Fruit fly (Drosophila melanogaster) whole organism, prepupa: ENCODE results near the gene Aasdh.
A peak's percentile ranks its signal among the peaks of the same experiment; 100 is the strongest.

Source experiments
- CG10631 ChIP-seq: fragments of 200-800 bp; sonication (Bioruptor generic); optimal IDR thresholded peaks from 2 replicates; lab custom pipeline; 2016; ENCODE audit warnings: missing biosample characterization, missing genetic modification characterization
- CG10669 ChIP-seq: fragments of 200-800 bp; sonication (Bioruptor generic); optimal IDR thresholded peaks from 3 replicates; lab custom pipeline; 2018; ENCODE audit warnings: missing biosample characterization, mild to moderate bottlenecking, missing genetic modification characterization, moderate library complexity
- CG11294 ChIP-seq: fragments of 200-800 bp; sonication (Bioruptor generic); IDR thresholded peaks from 2 replicates; pipeline ENCODE4 v1.3.6; 2022; ENCODE audit warnings: missing biosample characterization, missing genetic modification characterization
- CG11762 ChIP-seq: fragments of 200-800 bp; sonication (Bioruptor generic); optimal IDR thresholded peaks from 3 replicates; lab custom pipeline; 2016; ENCODE audit warnings: missing biosample characterization, missing genetic modification characterization; ENCODE audit not compliant: insufficient read depth
- CG11902 ChIP-seq: fragments of 200-800 bp; sonication (Bioruptor generic); optimal IDR thresholded peaks from 3 replicates; lab custom pipeline; 2016; ENCODE audit warnings: missing biosample characterization, missing genetic modification characterization
- CG15336 ChIP-seq: fragments of 200-800 bp; sonication (Bioruptor generic); IDR thresholded peaks from 2 replicates; pipeline ENCODE4 v1.3.6; 2022; ENCODE audit warnings: missing biosample characterization, missing genetic modification characterization
- CG16779 ChIP-seq: fragments of 200-800 bp; sonication (Bioruptor generic); optimal IDR thresholded peaks from 3 replicates; lab custom pipeline; 2017; ENCODE audit warnings: missing biosample characterization, mild to moderate bottlenecking, missing genetic modification characterization
- CG31627 ChIP-seq: fragments of 200-800 bp; sonication (Bioruptor generic); optimal IDR thresholded peaks from 3 replicates; lab custom pipeline; 2016; ENCODE audit warnings: missing biosample characterization, missing genetic modification characterization
- CG34406 ChIP-seq: fragments of 200-800 bp; sonication (Bioruptor generic); optimal IDR thresholded peaks from 3 replicates; lab custom pipeline; 2016; ENCODE audit warnings: missing biosample characterization, missing genetic modification characterization
- CG3919 ChIP-seq: fragments of 200-800 bp; sonication (Bioruptor generic); optimal IDR thresholded peaks from 3 replicates; lab custom pipeline; 2016; ENCODE audit warnings: missing biosample characterization, missing genetic modification characterization
- CG4318 ChIP-seq: fragments of 200-800 bp; sonication (Bioruptor generic); optimal IDR thresholded peaks from 3 replicates; lab custom pipeline; 2017; ENCODE audit warnings: missing biosample characterization, mild to moderate bottlenecking, missing genetic modification characterization
- CG6163 ChIP-seq: fragments of 200-800 bp; sonication (Bioruptor generic); IDR thresholded peaks from 3 replicates; pipeline ENCODE4 v1.3.6; 2022; ENCODE audit warnings: missing biosample characterization, missing genetic modification characterization
- CG6276 ChIP-seq: fragments of 200-800 bp; sonication (Bioruptor generic); optimal IDR thresholded peaks from 2 replicates; lab custom pipeline; 2017; ENCODE audit warnings: missing biosample characterization, mild to moderate bottlenecking, missing genetic modification characterization
- CG6792 ChIP-seq: fragments of 200-800 bp; sonication (Bioruptor generic); optimal IDR thresholded peaks from 3 replicates; lab custom pipeline; 2016; ENCODE audit warnings: missing biosample characterization, missing genetic modification characterization
- CG6808 ChIP-seq: fragments of 200-800 bp; sonication (Bioruptor generic); optimal IDR thresholded peaks from 3 replicates; lab custom pipeline; 2017; ENCODE audit warnings: missing biosample characterization, missing genetic modification characterization, mild to moderate bottlenecking, moderate library complexity, missing genetic modification reagents
- CG7368 ChIP-seq: fragments of 200-800 bp; sonication (Bioruptor generic); optimal IDR thresholded peaks from 3 replicates; lab custom pipeline; 2016; ENCODE audit warnings: missing biosample characterization, missing genetic modification characterization
- CG8119 ChIP-seq: fragments of 200-800 bp; sonication (Bioruptor generic); IDR thresholded peaks from 3 replicates; pipeline ENCODE4 v1.3.6; 2022; ENCODE audit warnings: missing biosample characterization, missing genetic modification characterization
- CG9139 ChIP-seq: fragments of 200-800 bp; sonication (Bioruptor generic); optimal IDR thresholded peaks from 3 replicates; lab custom pipeline; 2017; ENCODE audit warnings: missing biosample characterization, mild to moderate bottlenecking, missing genetic modification characterization
- Eip75B ChIP-seq: fragments of 200-800 bp; sonication (Bioruptor generic); optimal IDR thresholded peaks from 3 replicates; lab custom pipeline; 2016; ENCODE audit warnings: missing biosample characterization, missing genetic modification characterization
- Eip78C ChIP-seq: fragments of 200-800 bp; sonication (Bioruptor generic); peaks from one replicate; lab custom pipeline; 2016; ENCODE audit warnings: missing biosample characterization, missing genetic modification characterization
- Eip93F ChIP-seq: fragments of 200-800 bp; sonication (Bioruptor generic); optimal IDR thresholded peaks from 2 replicates; lab custom pipeline; 2016; ENCODE audit warnings: missing biosample characterization, mild to moderate bottlenecking, missing genetic modification characterization
- Ets96B ChIP-seq: fragments of 200-800 bp; optimal IDR thresholded peaks from 2 replicates; lab custom pipeline; 2019; ENCODE audit warnings: missing biosample characterization, mild to moderate bottlenecking, missing genetic modification characterization, moderate library complexity
- Gug ChIP-seq: fragments of 200-800 bp; sonication (Bioruptor generic); IDR thresholded peaks from 2 replicates; pipeline ENCODE4 v1.3.6; 2022; ENCODE audit warnings: missing biosample characterization, missing genetic modification characterization
- Lpt ChIP-seq: fragments of 200-800 bp; sonication (Bioruptor generic); optimal IDR thresholded peaks from 3 replicates; lab custom pipeline; 2016; ENCODE audit warnings: missing biosample characterization, missing genetic modification characterization
- cyc ChIP-seq: fragments of 200-800 bp; sonication (Bioruptor generic); optimal IDR thresholded peaks from 3 replicates; lab custom pipeline; 2016; ENCODE audit warnings: missing biosample characterization, missing genetic modification characterization
- dac ChIP-seq: fragments of 200-800 bp; sonication (Bioruptor generic); optimal IDR thresholded peaks from 2 replicates; lab custom pipeline; 2017; ENCODE audit warnings: missing biosample characterization, mild to moderate bottlenecking, missing genetic modification characterization
- dsx ChIP-seq: fragments of 200-800 bp; optimal IDR thresholded peaks from 3 replicates; lab custom pipeline; 2019; ENCODE audit warnings: missing biosample characterization, mild to moderate bottlenecking, missing genetic modification characterization, moderate library complexity; ENCODE audit not compliant: poor library complexity, severe bottlenecking
- eg ChIP-seq: fragments of 200-800 bp; sonication (Bioruptor generic); IDR thresholded peaks from 3 replicates; pipeline ENCODE4 v1.3.6; 2022; ENCODE audit warnings: missing biosample characterization, missing genetic modification characterization
- esn ChIP-seq: fragments of 200-800 bp; sonication (Bioruptor generic); optimal IDR thresholded peaks from 2 replicates; lab custom pipeline; 2016; ENCODE audit warnings: missing biosample characterization, mild to moderate bottlenecking, missing genetic modification characterization, moderate library complexity
- fd59A ChIP-seq: fragments of 200-800 bp; sonication (Bioruptor generic); optimal IDR thresholded peaks from 2 replicates; lab custom pipeline; 2017; ENCODE audit warnings: missing biosample characterization, mild to moderate bottlenecking, missing genetic modification characterization, missing genetic modification reagents
- fd85E ChIP-seq: fragments of 200-800 bp; sonication (Bioruptor generic); optimal IDR thresholded peaks from 3 replicates; lab custom pipeline; 2016; ENCODE audit warnings: missing biosample characterization, missing genetic modification characterization
- fkh ChIP-seq: fragments of 200-800 bp; sonication (Bioruptor generic); optimal IDR thresholded peaks from 3 replicates; lab custom pipeline; 2017; ENCODE audit warnings: missing biosample characterization, mild to moderate bottlenecking, missing genetic modification characterization, moderate library complexity
- spab ChIP-seq: fragments of 200-800 bp; sonication (Bioruptor generic); optimal IDR thresholded peaks from 2 replicates; lab custom pipeline; 2017; ENCODE audit warnings: missing biosample characterization, mild to moderate bottlenecking, missing genetic modification characterization, missing genetic modification reagents
- ss ChIP-seq, 2 experiments: fragments of 200-800 bp; sonication (Bioruptor generic); optimal IDR thresholded peaks; 2 replicates in 1 of 2; 3 replicates in 1 of 2; lab custom pipeline; 2017 to 2018; ENCODE audit warnings: mild to moderate bottlenecking in 2 of 2, missing biosample characterization in 2 of 2, missing genetic modification characterization in 2 of 2, moderate library complexity in 1 of 2
- svp ChIP-seq: fragments of 200-800 bp; sonication (Bioruptor generic); peaks from one replicate; lab custom pipeline; 2016; ENCODE audit warnings: missing biosample characterization, missing genetic modification characterization
- vri ChIP-seq: fragments of 200-800 bp; sonication (Bioruptor generic); optimal IDR thresholded peaks from 3 replicates; lab custom pipeline; 2016; ENCODE audit warnings: missing biosample characterization, mild to moderate bottlenecking, missing genetic modification characterization

Gene Aasdh

dm6 chr2L:8438052-8438451 lies 11.3 kb downstream of the Aasdh start, which contains the start of gene mus201:
mus201 (plus strand) TSS chr2L:8438169.
- TF ChIP-seq Eip93F (no peak), Ets96B (no peak), CG34406 (no peak), CG11902 (no peak), CG8119 (GFP tag; lab: Robert Waterston, UW) (no peak), cyc (no peak), CG6276 (GFP tag; lab: Kevin White, UChicago) (no peak)

dm6 chr2L:8437176-8437575 lies 12.2 kb downstream of the Aasdh start, which contains the start of the genes D12 and Chrac-14:
D12 (minus strand) TSS chr2L:8437365.
Chrac-14 (plus strand) TSS chr2L:8437405.
- TF ChIP-seq CG3919 (GFP tag; lab: Kevin White, UChicago) (no peak), dsx (no peak), CG6163 (GFP tag; lab: Robert Waterston, UW) (0 out of 3 replicates have a peak, but pooled peaks have one; percentile 27), CG6808 (GFP tag; lab: Kevin White, UChicago) (no peak), fkh (GFP tag; lab: Kevin White, UChicago) (peak; percentile 88), CG31627 (GFP tag; lab: Kevin White, UChicago) (no peak), esn (peak; percentile 25)

dm6 chr2L:8433512-8433911 lies 15.9 kb downstream of the Aasdh start, which contains the start of gene grk:
grk (minus strand) TSS chr2L:8433598.
- TF ChIP-seq dac (GFP tag; lab: Kevin White, UChicago), result no peak
- TF ChIP-seq CG9139 (GFP tag; lab: Kevin White, UChicago), result no peak
- no peak for TF ChIP-seq CG7368
- no peak for TF ChIP-seq CG15336 (GFP tag; lab: Robert Waterston, UW)
- no peak for TF ChIP-seq Eip93F
- TF ChIP-seq CG4318 (GFP tag; lab: Kevin White, UChicago), result no peak
- no peak for TF ChIP-seq CG11762 (GFP tag; lab: Kevin White, UChicago)
- TF ChIP-seq Eip75B (GFP tag; lab: Kevin White, UChicago), result no peak
- TF ChIP-seq Lpt (GFP tag; lab: Kevin White, UChicago), result no peak
- no peak for TF ChIP-seq spab (GFP tag; lab: Kevin White, UChicago)
- TF ChIP-seq eg (GFP tag; lab: Robert Waterston, UW), result no peak
- TF ChIP-seq CG6792, result no peak

- TF ChIP-seq CG15336 (GFP tag; lab: Robert Waterston, UW) (no peak), ss (GFP tag; optimal IDR thresholded peaks at IDR 0.05; lab: Kevin White, UChicago) (no peak), CG6808 (GFP tag; lab: Kevin White, UChicago) (no peak), Lpt (GFP tag; lab: Kevin White, UChicago) (no peak), CG10631 (GFP tag; lab: Kevin White, UChicago) (no peak), Eip93F (no peak), fkh (GFP tag; lab: Kevin White, UChicago) (no peak), esn (no peak), CG10669 (GFP tag; lab: Kevin White, UChicago) (no peak), CG16779 (no peak), fd85E (GFP tag; lab: Kevin White, UChicago) (no peak), fd59A (GFP tag; lab: Kevin White, UChicago) (no peak), vri (no peak), CG6276 (GFP tag; lab: Kevin White, UChicago) (no peak), CG11294 (GFP tag; lab: Robert Waterston, UW) (no peak)
Measured at dm6 chr2L:8432130-8432529, 17.2 kb downstream of the Aasdh start.

DNA sequence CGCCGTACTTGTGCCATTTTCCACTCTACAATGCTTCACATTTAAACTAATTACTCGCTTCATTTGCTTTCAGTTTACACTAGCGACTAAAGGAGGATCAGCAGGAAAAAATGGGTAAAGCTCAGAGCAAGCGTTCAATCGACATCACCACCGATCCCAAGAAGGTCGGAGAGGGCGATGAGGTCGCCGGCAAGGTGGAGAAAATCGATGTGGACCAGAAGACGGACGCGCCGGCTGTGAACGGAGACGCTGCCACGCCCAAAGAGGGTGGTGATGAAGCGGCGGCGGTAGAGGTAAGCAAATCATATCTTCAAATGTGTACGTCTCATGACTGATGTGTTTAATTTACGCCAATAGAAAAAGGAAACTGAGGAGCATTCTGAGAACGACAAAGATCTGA lies 22.6 kb downstream of the Aasdh start:
- TF ChIP-seq CG34406, result no peak
- TF ChIP-seq svp, result peak; percentile 74
- no peak for TF ChIP-seq Eip78C
- TF ChIP-seq Gug (GFP tag; lab: Robert Waterston, UW), result no peak
- TF ChIP-seq CG6276 (GFP tag; lab: Kevin White, UChicago), result no peak
- TF ChIP-seq, all 60 proteins: peak for 1
